Worm (Caenorhabditis elegans): ENCODE data around the gene sea-2.

Gene sea-2

DNA sequence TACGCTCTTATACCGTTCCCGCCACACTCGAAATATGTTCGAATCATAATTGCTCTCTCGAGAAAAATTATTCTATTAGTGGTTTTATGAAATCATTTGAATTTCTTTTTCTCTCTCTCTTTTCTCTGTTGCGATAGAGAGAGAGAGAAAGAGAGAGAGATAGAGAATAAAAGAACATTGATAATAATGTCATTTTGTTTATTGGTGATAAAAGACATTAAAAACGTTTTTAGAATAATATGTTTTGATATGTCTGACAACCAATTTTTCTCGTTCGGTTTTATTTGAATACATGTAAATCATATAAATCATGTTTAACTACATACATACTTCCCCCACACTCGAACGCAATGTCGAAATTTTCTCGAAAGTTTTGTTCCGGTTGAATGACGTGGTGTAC, 2.8 kb downstream of the sea-2 start:
- TF ChIP-seq unc-42 (tag; optimal IDR thresholded peaks at IDR 0.05) (no peak), elt-2 (tag; optimal IDR thresholded peaks at IDR 0.05) (peak; percentile 29)

DNA sequence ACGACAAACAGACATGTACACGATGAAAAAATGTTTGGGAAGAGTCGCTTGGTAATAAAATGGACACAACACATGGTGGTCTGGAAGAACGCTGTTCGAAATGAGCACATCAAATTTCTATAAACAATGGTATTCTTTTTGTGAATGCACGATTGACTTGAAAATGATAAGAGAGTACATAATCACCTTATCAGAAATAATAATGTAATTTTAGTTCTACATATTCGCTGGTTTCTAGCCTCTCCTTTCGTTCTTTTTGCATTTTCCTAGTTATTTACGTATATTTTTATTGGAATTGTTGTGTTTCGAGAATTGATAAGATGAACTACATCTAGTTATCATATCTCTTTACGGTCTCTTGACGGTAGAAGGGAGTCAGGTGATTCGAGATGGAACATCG, 3.8 kb downstream of the sea-2 start:
- TF ChIP-seq ceh-30 (tag; optimal IDR thresholded peaks at IDR 0.05) (no peak), mec-3 (tag; optimal IDR thresholded peaks at IDR 0.05; ENCODE audit: borderline replicate concordance) (no peak), madf-2 (tag; optimal IDR thresholded peaks at IDR 0.05) (no peak), elt-2 (tag; optimal IDR thresholded peaks at IDR 0.05) (peak; percentile 47), nfya-1 (tag; optimal IDR thresholded peaks at IDR 0.05) (no peak), gmeb-2 (tag; optimal IDR thresholded peaks at IDR 0.05) (no peak), fkh-6 (tag; optimal IDR thresholded peaks at IDR 0.05) (no peak)

DNA sequence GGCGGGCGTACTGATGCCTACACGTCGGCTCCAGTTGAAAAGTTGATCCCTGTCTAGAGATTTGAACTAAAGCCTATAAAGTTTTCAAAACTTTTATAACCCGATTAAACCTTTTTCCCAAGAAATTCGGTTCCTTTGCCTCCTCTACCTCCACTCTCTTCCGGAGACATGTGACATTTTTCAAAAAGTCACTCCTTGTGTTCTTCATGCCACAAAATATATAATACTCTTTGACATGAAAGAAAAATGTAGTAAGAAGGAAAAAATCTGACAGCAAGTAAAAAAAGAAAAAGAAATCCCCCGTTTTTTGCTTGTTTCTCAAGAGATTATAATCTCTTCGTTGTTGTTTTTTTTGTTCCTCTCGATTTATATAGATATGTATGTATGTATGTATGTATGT, 4.7 kb downstream of the sea-2 start:
- TF ChIP-seq unc-55 (GFP tag; optimal IDR thresholded peaks at IDR 0.05) (no peak), elt-4 (tag; optimal IDR thresholded peaks at IDR 0.05) (no peak), pha-2 (tag; optimal IDR thresholded peaks at IDR 0.05) (no peak), elt-2 (tag; optimal IDR thresholded peaks at IDR 0.05) (no peak), ref-2 (tag; optimal IDR thresholded peaks at IDR 0.05) (no peak), sox-4 (tag; optimal IDR thresholded peaks at IDR 0.05) (no peak), ama-1 (optimal IDR thresholded peaks at IDR 0.05) (no peak), K09A11.1 (tag; optimal IDR thresholded peaks at IDR 0.05; ENCODE audit: insufficient read depth) (no peak), ceh-30 (tag; optimal IDR thresholded peaks at IDR 0.05) (no peak), pqm-1 (tag; optimal IDR thresholded peaks at IDR 0.05) (no peak), eyg-1 (tag; optimal IDR thresholded peaks at IDR 0.05) (no peak), pag-3 (tag; optimal IDR thresholded peaks at IDR 0.05; ENCODE audit: borderline replicate concordance) (no peak), nhr-232 (tag; optimal IDR thresholded peaks at IDR 0.05) (no peak), tbx-7 (tag; optimal IDR thresholded peaks at IDR 0.05) (no peak), mec-3 (tag; optimal IDR thresholded peaks at IDR 0.05; ENCODE audit: borderline replicate concordance) (no peak), hlh-6 (tag; optimal IDR thresholded peaks at IDR 0.05) (no peak), sox-2 (GFP tag; IDR thresholded peaks at IDR 0.05) (no peak)

DNA sequence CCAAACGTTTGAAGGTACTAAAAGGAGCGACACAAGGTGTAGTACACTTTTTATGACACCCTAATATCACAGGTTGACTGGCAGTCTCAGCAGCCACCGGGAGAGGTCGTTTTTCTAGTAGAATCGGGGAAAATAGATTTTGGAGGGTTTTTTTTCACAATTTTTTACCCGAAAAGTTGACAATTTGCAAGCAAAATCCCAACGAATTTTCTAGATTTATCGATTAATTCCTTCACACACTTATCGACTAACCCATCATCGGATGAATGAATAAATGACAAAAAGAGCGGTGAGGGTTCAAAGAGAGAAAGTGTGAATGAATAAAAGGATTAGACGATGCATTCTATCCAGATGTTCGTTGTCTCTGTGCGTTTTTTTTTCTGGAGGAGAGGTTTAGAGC, 5.8 kb downstream of the sea-2 start:
- TF ChIP-seq dve-1 (tag; optimal IDR thresholded peaks at IDR 0.05) (no peak), ref-2 (tag; optimal IDR thresholded peaks at IDR 0.05) (no peak), hlh-13 (GFP tag; optimal IDR thresholded peaks at IDR 0.05) (no peak), dmd-4 (tag; optimal IDR thresholded peaks at IDR 0.05; ENCODE audit: borderline replicate concordance) (no peak), unc-3 (GFP tag; conservative IDR thresholded peaks at IDR 0.05) (no peak), unc-3 (tag; optimal IDR thresholded peaks at IDR 0.05) (no peak), pag-3 (tag; optimal IDR thresholded peaks at IDR 0.05; ENCODE audit: borderline replicate concordance) (no peak), C08G9.2 (tag; optimal IDR thresholded peaks at IDR 0.05) (no peak), elt-2 (tag; optimal IDR thresholded peaks at IDR 0.05) (no peak), ceh-48 (tag; optimal IDR thresholded peaks at IDR 0.05) (no peak), zip-5 (tag; optimal IDR thresholded peaks at IDR 0.05) (no peak), odd-2 (tag; optimal IDR thresholded peaks at IDR 0.05) (no peak), fax-1 (tag; optimal IDR thresholded peaks at IDR 0.05) (no peak), sox-2 (GFP tag; IDR thresholded peaks at IDR 0.05) (no peak), hlh-30 (tag; optimal IDR thresholded peaks at IDR 0.05; ENCODE audit: insufficient read depth) (no peak), ztf-16 (tag; optimal IDR thresholded peaks at IDR 0.05) (no peak), fkh-6 (tag; optimal IDR thresholded peaks at IDR 0.05) (no peak), K02D7.2 (tag; optimal IDR thresholded peaks at IDR 0.05) (no peak), ceh-45 (GFP tag; IDR thresholded peaks at IDR 0.05) (no peak), tbx-7 (tag; optimal IDR thresholded peaks at IDR 0.05) (no peak)

DNA sequence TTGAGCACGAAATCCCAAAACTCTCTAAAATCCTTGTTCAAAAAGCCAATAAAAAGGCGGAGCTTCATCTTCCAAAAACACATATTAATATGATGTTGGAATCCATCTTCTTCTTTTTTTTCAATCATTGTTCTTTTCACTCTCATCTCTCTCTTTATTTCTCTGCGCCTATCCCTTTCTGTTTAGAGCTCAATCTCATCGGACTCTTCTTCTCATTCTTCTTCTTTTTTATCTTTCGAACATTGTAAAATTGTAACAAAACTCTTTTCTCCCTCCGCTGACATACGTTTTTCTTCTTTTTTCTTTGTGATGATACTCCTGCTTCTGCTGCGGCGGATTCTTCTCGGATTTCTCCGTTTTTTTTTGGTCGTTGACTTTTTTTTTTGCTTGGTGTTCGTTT, 6.6 kb downstream of the sea-2 start:
- no peak for TF ChIP-seq elt-2 (tag; optimal IDR thresholded peaks at IDR 0.05)
- peak; percentile 20 for TF ChIP-seq unc-55 (GFP tag; optimal IDR thresholded peaks at IDR 0.05)
- TF ChIP-seq ceh-19 (GFP tag; optimal IDR thresholded peaks at IDR 0.05), result no peak
- TF ChIP-seq ref-2 (tag; optimal IDR thresholded peaks at IDR 0.05), result no peak
- TF ChIP-seq sox-2 (GFP tag; IDR thresholded peaks at IDR 0.05), result no peak
- no peak for TF ChIP-seq nhr-11 (tag; optimal IDR thresholded peaks at IDR 0.05)
- peak; percentile 13 for TF ChIP-seq rnt-1 (tag; optimal IDR thresholded peaks at IDR 0.05)
- TF ChIP-seq hlh-30 (tag; optimal IDR thresholded peaks at IDR 0.05; ENCODE audit: insufficient read depth), result no peak
- no peak for TF ChIP-seq hlh-15 (tag; optimal IDR thresholded peaks at IDR 0.05)
- TF ChIP-seq tbx-2 (tag; optimal IDR thresholded peaks at IDR 0.05), result no peak
- no peak for TF ChIP-seq fkh-10 (GFP tag; optimal IDR thresholded peaks at IDR 0.05)

All from whole organism, late embryonic.